Fruit fly (Drosophila melanogaster) whole organism, prepupa: ENCODE results near the gene CG34135.

Source experiments
- Blimp-1 ChIP-seq: fragments of 200-800 bp; sonication (Bioruptor generic); optimal IDR thresholded peaks from 3 replicates; lab custom pipeline; 2017; ENCODE audit warnings: missing biosample characterization, missing genetic modification characterization, mild to moderate bottlenecking, moderate library complexity, missing genetic modification reagents
- CG10631 ChIP-seq: fragments of 200-800 bp; sonication (Bioruptor generic); optimal IDR thresholded peaks from 2 replicates; lab custom pipeline; 2016; ENCODE audit warnings: missing biosample characterization, missing genetic modification characterization
- CG10669 ChIP-seq: fragments of 200-800 bp; sonication (Bioruptor generic); optimal IDR thresholded peaks from 3 replicates; lab custom pipeline; 2018; ENCODE audit warnings: missing biosample characterization, mild to moderate bottlenecking, missing genetic modification characterization, moderate library complexity
- CG11294 ChIP-seq: fragments of 200-800 bp; sonication (Bioruptor generic); IDR thresholded peaks from 2 replicates; pipeline ENCODE4 v1.3.6; 2022; ENCODE audit warnings: missing biosample characterization, missing genetic modification characterization
- CG11902 ChIP-seq: fragments of 200-800 bp; sonication (Bioruptor generic); optimal IDR thresholded peaks from 3 replicates; lab custom pipeline; 2016; ENCODE audit warnings: missing biosample characterization, missing genetic modification characterization
- CG15336 ChIP-seq: fragments of 200-800 bp; sonication (Bioruptor generic); IDR thresholded peaks from 2 replicates; pipeline ENCODE4 v1.3.6; 2022; ENCODE audit warnings: missing biosample characterization, missing genetic modification characterization
- CG1621 ChIP-seq: fragments of 200-800 bp; sonication (Bioruptor generic); optimal IDR thresholded peaks from 3 replicates; lab custom pipeline; 2018; ENCODE audit warnings: missing biosample characterization, mild to moderate bottlenecking, missing genetic modification characterization
- CG16779 ChIP-seq: fragments of 200-800 bp; sonication (Bioruptor generic); optimal IDR thresholded peaks from 3 replicates; lab custom pipeline; 2017; ENCODE audit warnings: missing biosample characterization, mild to moderate bottlenecking, missing genetic modification characterization
- CG3032 ChIP-seq: fragments of 200-800 bp; optimal IDR thresholded peaks from 2 replicates; lab custom pipeline; 2019; ENCODE audit warnings: missing biosample characterization, mild to moderate bottlenecking, missing genetic modification characterization, moderate library complexity
- CG31627 ChIP-seq: fragments of 200-800 bp; sonication (Bioruptor generic); optimal IDR thresholded peaks from 3 replicates; lab custom pipeline; 2016; ENCODE audit warnings: missing biosample characterization, missing genetic modification characterization
- CG32006 ChIP-seq: fragments of 200-800 bp; sonication (Bioruptor generic); optimal IDR thresholded peaks from 3 replicates; lab custom pipeline; 2017; ENCODE audit warnings: missing biosample characterization, mild to moderate bottlenecking, missing genetic modification characterization
- CG34406 ChIP-seq: fragments of 200-800 bp; sonication (Bioruptor generic); optimal IDR thresholded peaks from 3 replicates; lab custom pipeline; 2016; ENCODE audit warnings: missing biosample characterization, missing genetic modification characterization
- CG3919 ChIP-seq: fragments of 200-800 bp; sonication (Bioruptor generic); optimal IDR thresholded peaks from 3 replicates; lab custom pipeline; 2016; ENCODE audit warnings: missing biosample characterization, missing genetic modification characterization
- CG4318 ChIP-seq: fragments of 200-800 bp; sonication (Bioruptor generic); optimal IDR thresholded peaks from 3 replicates; lab custom pipeline; 2017; ENCODE audit warnings: missing biosample characterization, mild to moderate bottlenecking, missing genetic modification characterization
- CG6163 ChIP-seq: fragments of 200-800 bp; sonication (Bioruptor generic); IDR thresholded peaks from 3 replicates; pipeline ENCODE4 v1.3.6; 2022; ENCODE audit warnings: missing biosample characterization, missing genetic modification characterization
- CG6276 ChIP-seq: fragments of 200-800 bp; sonication (Bioruptor generic); optimal IDR thresholded peaks from 2 replicates; lab custom pipeline; 2017; ENCODE audit warnings: missing biosample characterization, mild to moderate bottlenecking, missing genetic modification characterization
- CG6792 ChIP-seq: fragments of 200-800 bp; sonication (Bioruptor generic); optimal IDR thresholded peaks from 3 replicates; lab custom pipeline; 2016; ENCODE audit warnings: missing biosample characterization, missing genetic modification characterization
- CG6854 ChIP-seq: fragments of 200-800 bp; sonication (Bioruptor generic); optimal IDR thresholded peaks from 2 replicates; lab custom pipeline; 2017; ENCODE audit warnings: missing biosample characterization, mild to moderate bottlenecking, missing genetic modification characterization
- CG8119 ChIP-seq: fragments of 200-800 bp; sonication (Bioruptor generic); IDR thresholded peaks from 3 replicates; pipeline ENCODE4 v1.3.6; 2022; ENCODE audit warnings: missing biosample characterization, missing genetic modification characterization
- CG8319 ChIP-seq: fragments of 200-800 bp; sonication (Bioruptor generic); optimal IDR thresholded peaks from 3 replicates; lab custom pipeline; 2016; ENCODE audit warnings: missing biosample characterization, missing genetic modification characterization
- CG8632 ChIP-seq: fragments of 200-800 bp; sonication (Bioruptor generic); optimal IDR thresholded peaks from 3 replicates; lab custom pipeline; 2016; ENCODE audit warnings: missing biosample characterization, missing genetic modification characterization
- CG9139 ChIP-seq: fragments of 200-800 bp; sonication (Bioruptor generic); optimal IDR thresholded peaks from 3 replicates; lab custom pipeline; 2017; ENCODE audit warnings: missing biosample characterization, mild to moderate bottlenecking, missing genetic modification characterization
- Eip75B ChIP-seq: fragments of 200-800 bp; sonication (Bioruptor generic); optimal IDR thresholded peaks from 3 replicates; lab custom pipeline; 2016; ENCODE audit warnings: missing biosample characterization, missing genetic modification characterization
- Eip78C ChIP-seq: fragments of 200-800 bp; sonication (Bioruptor generic); peaks from one replicate; lab custom pipeline; 2016; ENCODE audit warnings: missing biosample characterization, missing genetic modification characterization
- Ets21C ChIP-seq: fragments of 200-800 bp; sonication (Bioruptor generic); optimal IDR thresholded peaks from 3 replicates; lab custom pipeline; 2016; ENCODE audit warnings: missing biosample characterization, missing genetic modification characterization
- Ets96B ChIP-seq: fragments of 200-800 bp; optimal IDR thresholded peaks from 2 replicates; lab custom pipeline; 2019; ENCODE audit warnings: missing biosample characterization, mild to moderate bottlenecking, missing genetic modification characterization, moderate library complexity
- Gug ChIP-seq: fragments of 200-800 bp; sonication (Bioruptor generic); IDR thresholded peaks from 2 replicates; pipeline ENCODE4 v1.3.6; 2022; ENCODE audit warnings: missing biosample characterization, missing genetic modification characterization
- Hr38 ChIP-seq: sonication (Bioruptor generic); optimal IDR thresholded peaks from 2 replicates; lab custom pipeline; 2016; ENCODE audit warnings: missing biosample characterization, missing genetic modification characterization
- Hr39 ChIP-seq: fragments of 200-800 bp; sonication (Bioruptor generic); optimal IDR thresholded peaks from 2 replicates; lab custom pipeline; 2016; ENCODE audit warnings: missing biosample characterization, missing genetic modification characterization
- Hr4 ChIP-seq: fragments of 200-800 bp; sonication (Bioruptor generic); optimal IDR thresholded peaks from 3 replicates; lab custom pipeline; 2016; ENCODE audit warnings: missing biosample characterization, missing genetic modification characterization
- Lpt ChIP-seq: fragments of 200-800 bp; sonication (Bioruptor generic); optimal IDR thresholded peaks from 3 replicates; lab custom pipeline; 2016; ENCODE audit warnings: missing biosample characterization, missing genetic modification characterization
- Met ChIP-seq: fragments of 200-800 bp; sonication (Bioruptor generic); optimal IDR thresholded peaks from 3 replicates; lab custom pipeline; 2016; ENCODE audit warnings: missing biosample characterization, missing genetic modification characterization
- OdsH ChIP-seq: fragments of 200-800 bp; sonication (Bioruptor generic); optimal IDR thresholded peaks from 3 replicates; lab custom pipeline; 2016; ENCODE audit warnings: missing biosample characterization, missing genetic modification characterization
- Smox ChIP-seq: fragments of 200-800 bp; sonication (Bioruptor generic); optimal IDR thresholded peaks from 3 replicates; lab custom pipeline; 2016; ENCODE audit warnings: missing biosample characterization, missing genetic modification characterization
- Sox14 ChIP-seq: fragments of 200-800 bp; sonication (Bioruptor generic); optimal IDR thresholded peaks from 3 replicates; lab custom pipeline; 2016; ENCODE audit warnings: missing biosample characterization, missing genetic modification characterization
- Sox15 ChIP-seq: fragments of 200-800 bp; sonication (Bioruptor generic); optimal IDR thresholded peaks from 3 replicates; lab custom pipeline; 2016; ENCODE audit warnings: missing biosample characterization, missing genetic modification characterization
- achi ChIP-seq: fragments of 200-800 bp; sonication (Bioruptor generic); optimal IDR thresholded peaks from 3 replicates; lab custom pipeline; 2016; ENCODE audit warnings: missing biosample characterization, missing genetic modification characterization
- dac ChIP-seq: fragments of 200-800 bp; sonication (Bioruptor generic); optimal IDR thresholded peaks from 2 replicates; lab custom pipeline; 2017; ENCODE audit warnings: missing biosample characterization, mild to moderate bottlenecking, missing genetic modification characterization
- dsx ChIP-seq: fragments of 200-800 bp; optimal IDR thresholded peaks from 3 replicates; lab custom pipeline; 2019; ENCODE audit warnings: missing biosample characterization, mild to moderate bottlenecking, missing genetic modification characterization, moderate library complexity; ENCODE audit not compliant: poor library complexity, severe bottlenecking
- eg ChIP-seq: fragments of 200-800 bp; sonication (Bioruptor generic); IDR thresholded peaks from 3 replicates; pipeline ENCODE4 v1.3.6; 2022; ENCODE audit warnings: missing biosample characterization, missing genetic modification characterization
- esn ChIP-seq: fragments of 200-800 bp; sonication (Bioruptor generic); optimal IDR thresholded peaks from 2 replicates; lab custom pipeline; 2016; ENCODE audit warnings: missing biosample characterization, mild to moderate bottlenecking, missing genetic modification characterization, moderate library complexity
- fd59A ChIP-seq: fragments of 200-800 bp; sonication (Bioruptor generic); optimal IDR thresholded peaks from 2 replicates; lab custom pipeline; 2017; ENCODE audit warnings: missing biosample characterization, mild to moderate bottlenecking, missing genetic modification characterization, missing genetic modification reagents
- fd85E ChIP-seq: fragments of 200-800 bp; sonication (Bioruptor generic); optimal IDR thresholded peaks from 3 replicates; lab custom pipeline; 2016; ENCODE audit warnings: missing biosample characterization, missing genetic modification characterization
- fkh ChIP-seq: fragments of 200-800 bp; sonication (Bioruptor generic); optimal IDR thresholded peaks from 3 replicates; lab custom pipeline; 2017; ENCODE audit warnings: missing biosample characterization, mild to moderate bottlenecking, missing genetic modification characterization, moderate library complexity
- lz ChIP-seq: fragments of 200-800 bp; sonication (Bioruptor generic); optimal IDR thresholded peaks from 3 replicates; lab custom pipeline; 2016; ENCODE audit warnings: missing biosample characterization, missing genetic modification characterization
- net ChIP-seq: fragments of 200-800 bp; sonication (Bioruptor generic); optimal IDR thresholded peaks from 3 replicates; lab custom pipeline; 2016; ENCODE audit warnings: missing biosample characterization, missing genetic modification characterization
- salr ChIP-seq, 2 experiments: fragments of 200-800 bp; sonication (Bioruptor generic); optimal IDR thresholded peaks; 3 replicates each; lab custom pipeline; 2016 to 2018; ENCODE audit warnings: missing biosample characterization in 2 of 2, missing genetic modification characterization in 2 of 2, mild to moderate bottlenecking in 1 of 2
- ss ChIP-seq, 2 experiments: fragments of 200-800 bp; sonication (Bioruptor generic); optimal IDR thresholded peaks; 2 replicates in 1 of 2; 3 replicates in 1 of 2; lab custom pipeline; 2017 to 2018; ENCODE audit warnings: mild to moderate bottlenecking in 2 of 2, missing biosample characterization in 2 of 2, missing genetic modification characterization in 2 of 2, moderate library complexity in 1 of 2
- svp ChIP-seq: fragments of 200-800 bp; sonication (Bioruptor generic); peaks from one replicate; lab custom pipeline; 2016; ENCODE audit warnings: missing biosample characterization, missing genetic modification characterization
- topi ChIP-seq: fragments of 200-800 bp; sonication (Bioruptor generic); optimal IDR thresholded peaks from 3 replicates; lab custom pipeline; 2016; ENCODE audit warnings: missing biosample characterization, missing genetic modification characterization
- vri ChIP-seq: fragments of 200-800 bp; sonication (Bioruptor generic); optimal IDR thresholded peaks from 3 replicates; lab custom pipeline; 2016; ENCODE audit warnings: missing biosample characterization, mild to moderate bottlenecking, missing genetic modification characterization

CG34135 gene

dm6 chr3R:8785451-8785850, 17.5 kb upstream of the CG34135 start:
- no peak for TF ChIP-seq Ets21C (GFP tag; lab: Kevin White, UChicago)
- TF ChIP-seq CG6163 = 0 out of 3 replicates have a peak, but pooled peaks have one; percentile 18
- TF ChIP-seq, all 60 proteins: peak for 1

- no peak for TF ChIP-seq salr (GFP tag; optimal IDR thresholded peaks at IDR 0.05; lab: Kevin White, UChicago)
- no peak for TF ChIP-seq fd59A
- TF ChIP-seq Met (GFP tag; lab: Kevin White, UChicago) = no peak
- 0 out of 2 replicates have a peak, but pooled peaks have one; percentile 25 for TF ChIP-seq CG11294 (GFP tag; lab: Robert Waterston, UW)
- no peak for TF ChIP-seq CG1621 (tag; lab: Kevin White, UChicago)
- no peak for TF ChIP-seq Blimp-1 (GFP tag; lab: Kevin White, UChicago)
- TF ChIP-seq dsx (GFP tag; lab: Kevin White, UChicago) = no peak
- no peak for TF ChIP-seq net (GFP tag; lab: Kevin White, UChicago)
- no peak for TF ChIP-seq CG4318 (GFP tag; lab: Kevin White, UChicago)
- no peak for TF ChIP-seq CG31627
- no peak for TF ChIP-seq achi (GFP tag; lab: Kevin White, UChicago)
- no peak for TF ChIP-seq OdsH
- no peak for TF ChIP-seq CG3919
- peak; percentile 39 for TF ChIP-seq svp
- no peak for TF ChIP-seq Hr39
- TF ChIP-seq CG6792 (GFP tag; lab: Kevin White, UChicago) = no peak
- TF ChIP-seq CG34406 = no peak
- TF ChIP-seq CG10669 = no peak
- TF ChIP-seq Ets21C (GFP tag; lab: Kevin White, UChicago) = no peak
- TF ChIP-seq Smox (GFP tag; lab: Kevin White, UChicago) = no peak
- no peak for TF ChIP-seq CG32006 (GFP tag; lab: Kevin White, UChicago)
- no peak for TF ChIP-seq topi (GFP tag; lab: Kevin White, UChicago)
- no peak for TF ChIP-seq Hr38
- no peak for TF ChIP-seq lz
- no peak for TF ChIP-seq CG10631 (GFP tag; lab: Kevin White, UChicago)
- no peak for TF ChIP-seq Eip75B
- TF ChIP-seq CG8119 (GFP tag; lab: Robert Waterston, UW) = peak; percentile 67
- no peak for TF ChIP-seq vri
- no peak for TF ChIP-seq CG6854 (GFP tag; lab: Kevin White, UChicago)
- no peak for TF ChIP-seq fkh
- TF ChIP-seq esn (GFP tag; lab: Kevin White, UChicago) = no peak
- TF ChIP-seq Gug (GFP tag; lab: Robert Waterston, UW) = no peak; the same call in 1 of the 2 replicates
- no peak for TF ChIP-seq Lpt
- peak; percentile 58; the same call in 2 of the 3 replicates for TF ChIP-seq CG6163
- no peak for TF ChIP-seq ss (GFP tag; optimal IDR thresholded peaks at IDR 0.05; lab: Kevin White, UChicago)
- no peak for TF ChIP-seq CG11902 (GFP tag; lab: Kevin White, UChicago)
- TF ChIP-seq Sox15 = no peak
- no peak for TF ChIP-seq Sox14 (GFP tag; lab: Kevin White, UChicago)
- TF ChIP-seq Hr4 (GFP tag; lab: Kevin White, UChicago) = no peak
- TF ChIP-seq CG6276 = no peak
- no peak for TF ChIP-seq dac
- TF ChIP-seq Ets96B (tag; lab: Kevin White, UChicago) = no peak
- no peak for TF ChIP-seq fd85E (GFP tag; lab: Kevin White, UChicago)
- TF ChIP-seq Eip78C = no peak
- TF ChIP-seq CG15336 = peak; percentile 75
- TF ChIP-seq CG8632 (GFP tag; lab: Kevin White, UChicago) = no peak
- no peak for TF ChIP-seq CG8319
- no peak for TF ChIP-seq CG16779 (tag; lab: Kevin White, UChicago)
- peak; percentile 82 for TF ChIP-seq eg (GFP tag; lab: Robert Waterston, UW)
- no peak for TF ChIP-seq CG9139 (GFP tag; lab: Kevin White, UChicago)
- TF ChIP-seq CG3032 (tag; lab: Kevin White, UChicago) = no peak
Observed at dm6 chr3R:8784788-8785187, 16.8 kb upstream of the CG34135 start.
